Fruit fly (Drosophila melanogaster) whole organism, embryonic: ENCODE results near the gene CG5225.

Experiments used
- Adf1 ChIP-seq: fragments of 200-800 bp; sonication (Bioruptor generic); IDR thresholded peaks from 2 replicates; pipeline ENCODE4 v1.3.6; 2022; ENCODE audit warnings: missing biosample characterization, missing genetic modification characterization
- BEAF-32 ChIP-seq: fragments of 200-800 bp; sonication (Bioruptor generic); optimal IDR thresholded peaks from 3 replicates; lab custom pipeline; 2017; ENCODE audit warnings: missing biosample characterization, missing genetic modification characterization, mild to moderate bottlenecking, moderate library complexity, missing genetic modification reagents
- CG10209 ChIP-seq: fragments of 200-800 bp; sonication (Bioruptor generic); optimal IDR thresholded peaks from 3 replicates; lab custom pipeline; 2017; ENCODE audit warnings: missing biosample characterization, mild to moderate bottlenecking, missing genetic modification characterization, missing genetic modification reagents
- CG10654 ChIP-seq: fragments of 200-800 bp; sonication (Bioruptor generic); optimal IDR thresholded peaks from 2 replicates; lab custom pipeline; 2016; ENCODE audit warnings: missing biosample characterization, missing genetic modification characterization
- CG12744 ChIP-seq: fragments of 200-800 bp; sonication (Bioruptor generic); optimal IDR thresholded peaks from 2 replicates; lab custom pipeline; 2016; ENCODE audit warnings: missing biosample characterization, missing genetic modification characterization
- CG13123 ChIP-seq: fragments of 200-800 bp; sonication (Bioruptor generic); optimal IDR thresholded peaks from 2 replicates; lab custom pipeline; 2016; ENCODE audit warnings: missing biosample characterization, missing genetic modification characterization
- CG13287 ChIP-seq: fragments of 200-800 bp; sonication (Bioruptor generic); IDR thresholded peaks from 2 replicates; pipeline ENCODE4 v1.3.6; 2022; ENCODE audit warnings: missing biosample characterization, missing genetic modification characterization; ENCODE audit not compliant: partially characterized antibody
- CG13296 ChIP-seq: fragments of 200-800 bp; sonication (Bioruptor generic); optimal IDR thresholded peaks from 3 replicates; lab custom pipeline; 2018; ENCODE audit warnings: missing biosample characterization, mild to moderate bottlenecking, missing genetic modification characterization
- CG14667 ChIP-seq: fragments of 200-800 bp; sonication (Bioruptor generic); IDR thresholded peaks from 2 replicates; pipeline ENCODE4 v1.3.6; 2022; ENCODE audit warnings: missing biosample characterization, missing genetic modification characterization
- CG1529 ChIP-seq: fragments of 200-800 bp; sonication (Bioruptor generic); optimal IDR thresholded peaks from 3 replicates; lab custom pipeline; 2018; ENCODE audit warnings: missing biosample characterization, missing genetic modification characterization
- CG16863 ChIP-seq: fragments of 200-800 bp; sonication (Bioruptor generic); optimal IDR thresholded peaks from 3 replicates; lab custom pipeline; 2016; ENCODE audit warnings: missing biosample characterization, missing genetic modification characterization
- CG17612 ChIP-seq: fragments of 200-800 bp; sonication (Bioruptor generic); IDR thresholded peaks from 2 replicates; pipeline ENCODE4 v1.3.6; 2022; ENCODE audit warnings: missing biosample characterization, missing genetic modification characterization
- CG18599 ChIP-seq: fragments of 200-800 bp; sonication (Bioruptor generic); optimal IDR thresholded peaks from 3 replicates; lab custom pipeline; 2017; ENCODE audit warnings: missing biosample characterization, missing genetic modification characterization, mild to moderate bottlenecking, moderate library complexity, missing genetic modification reagents
- CG30431 ChIP-seq: fragments of 200-800 bp; sonication (Bioruptor generic); optimal IDR thresholded peaks from 2 replicates; lab custom pipeline; 2017; ENCODE audit warnings: missing biosample characterization, missing genetic modification characterization
- CG3065 ChIP-seq: fragments of 200-800 bp; sonication (Bioruptor generic); optimal IDR thresholded peaks from 2 replicates; lab custom pipeline; 2016; ENCODE audit warnings: missing biosample characterization, missing genetic modification characterization
- CG34422 ChIP-seq: fragments of 200-800 bp; sonication (Bioruptor generic); IDR thresholded peaks from 3 replicates; pipeline ENCODE4 v1.3.6; 2022; ENCODE audit warnings: missing biosample characterization, missing genetic modification characterization
- CG4360 ChIP-seq: fragments of 200-800 bp; sonication (Bioruptor generic); IDR thresholded peaks from 2 replicates; pipeline ENCODE4 v1.3.6; 2022; ENCODE audit warnings: missing biosample characterization, missing genetic modification characterization
- CG6683 ChIP-seq: fragments of 200-800 bp; sonication (Bioruptor generic); optimal IDR thresholded peaks from 2 replicates; lab custom pipeline; 2017; ENCODE audit warnings: missing biosample characterization, mild to moderate bottlenecking, missing genetic modification characterization, missing genetic modification reagents
- CG6689 ChIP-seq: fragments of 200-800 bp; sonication (Bioruptor generic); IDR thresholded peaks from 2 replicates; pipeline ENCODE4 v1.3.6; 2022; ENCODE audit warnings: missing biosample characterization, missing genetic modification characterization
- CG6854 ChIP-seq: fragments of 200-800 bp; sonication (Bioruptor generic); optimal IDR thresholded peaks from 3 replicates; lab custom pipeline; 2017; ENCODE audit warnings: missing biosample characterization, mild to moderate bottlenecking, missing genetic modification characterization
- CG7928 ChIP-seq: fragments of 200-800 bp; sonication (Bioruptor generic); optimal IDR thresholded peaks from 2 replicates; lab custom pipeline; 2017; ENCODE audit warnings: missing biosample characterization, mild to moderate bottlenecking, missing genetic modification characterization
- CG8478 ChIP-seq: fragments of >200 bp; optimal IDR thresholded peaks from 2 replicates; lab custom pipeline; 2018
- Camta ChIP-seq: fragments of 200-800 bp; sonication (Bioruptor generic); optimal IDR thresholded peaks from 2 replicates; lab custom pipeline; 2016; ENCODE audit warnings: missing biosample characterization, missing genetic modification characterization
- D19B ChIP-seq: fragments of 200-800 bp; sonication (Bioruptor generic); optimal IDR thresholded peaks from 2 replicates; lab custom pipeline; 2017; ENCODE audit warnings: missing biosample characterization, mild to moderate bottlenecking, missing genetic modification characterization
- Dbx ChIP-seq: fragments of 200-800 bp; sonication (Bioruptor generic); IDR thresholded peaks from 3 replicates; pipeline ENCODE4 v1.3.6; 2022; ENCODE audit warnings: missing biosample characterization, missing genetic modification characterization
- E2f2 ChIP-seq: fragments of 200-800 bp; sonication (Bioruptor generic); IDR thresholded peaks from 2 replicates; pipeline ENCODE4 v1.3.6; 2022; ENCODE audit warnings: missing biosample characterization, missing genetic modification characterization
- Elba2 ChIP-seq: fragments of 200-800 bp; sonication (Bioruptor generic); optimal IDR thresholded peaks from 3 replicates; lab custom pipeline; 2016; ENCODE audit warnings: missing biosample characterization, missing genetic modification characterization
- Hr3 ChIP-seq: fragments of 200-800 bp; sonication (Bioruptor generic); optimal IDR thresholded peaks from 3 replicates; lab custom pipeline; 2016; ENCODE audit warnings: missing biosample characterization, missing genetic modification characterization
- Jarid2 ChIP-seq: fragments of 200-800 bp; sonication (Bioruptor generic); optimal IDR thresholded peaks from 3 replicates; lab custom pipeline; 2017; ENCODE audit warnings: mild to moderate bottlenecking, missing biosample characterization, missing genetic modification reagents, missing genetic modification characterization
- NC2α ChIP-seq: fragments of 200-800 bp; sonication (Bioruptor generic); optimal IDR thresholded peaks from 2 replicates; lab custom pipeline; 2016; ENCODE audit warnings: missing biosample characterization, missing genetic modification characterization
- Oli ChIP-seq: fragments of 200-800 bp; sonication (Bioruptor generic); optimal IDR thresholded peaks from 2 replicates; lab custom pipeline; 2018; ENCODE audit warnings: missing biosample characterization, mild to moderate bottlenecking, missing genetic modification characterization, moderate library complexity
- Sox102F ChIP-seq: fragments of 200-800 bp; sonication (Bioruptor generic); optimal IDR thresholded peaks from 2 replicates; lab custom pipeline; 2018; ENCODE audit warnings: missing biosample characterization, mild to moderate bottlenecking, missing genetic modification characterization, moderate library complexity
- Tbp ChIP-seq: fragments of >200 bp; optimal IDR thresholded peaks from 2 replicates; lab custom pipeline; 2018; ENCODE audit warnings: missing biosample characterization, missing genetic modification characterization
- amos ChIP-seq: fragments of 200-800 bp; sonication (Bioruptor generic); IDR thresholded peaks from 2 replicates; pipeline ENCODE4 v1.3.6; 2022; ENCODE audit warnings: missing biosample characterization, missing genetic modification characterization; ENCODE audit not compliant: partially characterized antibody
- corto ChIP-seq: fragments of 200-800 bp; sonication (Bioruptor generic); optimal IDR thresholded peaks from 2 replicates; lab custom pipeline; 2016; ENCODE audit warnings: missing biosample characterization, mild to moderate bottlenecking, missing genetic modification characterization, moderate library complexity
- ems ChIP-seq: fragments of 200-800 bp; sonication (Bioruptor generic); optimal IDR thresholded peaks from 3 replicates; lab custom pipeline; 2016; ENCODE audit warnings: missing biosample characterization, missing genetic modification characterization
- esg ChIP-seq: fragments of 200-800 bp; sonication (Bioruptor generic); conservative IDR thresholded peaks from 2 replicates; pipeline ENCODE4 v1.3.6; 2022; ENCODE audit warnings: missing biosample characterization, missing genetic modification characterization
- eve ChIP-seq, 2 experiments: fragments of >200 bp; optimal IDR thresholded peaks; 2 replicates each; lab custom pipeline; 2017; ENCODE audit warnings: missing biosample characterization in 2 of 2, missing genetic modification characterization in 2 of 2
- fd3F ChIP-seq: fragments of 200-800 bp; sonication (Bioruptor generic); optimal IDR thresholded peaks from 2 replicates; lab custom pipeline; 2018; ENCODE audit warnings: missing biosample characterization, mild to moderate bottlenecking, missing genetic modification characterization, moderate library complexity
- h ChIP-seq: fragments of >200 bp; optimal IDR thresholded peaks from 2 replicates; lab custom pipeline; 2017
- hb ChIP-seq: fragments of 200-800 bp; sonication (Bioruptor generic); IDR thresholded peaks from 3 replicates; pipeline ENCODE4 v1.3.6; 2022; ENCODE audit warnings: missing biosample characterization, missing genetic modification characterization; ENCODE audit not compliant: partially characterized antibody
- jigr1 ChIP-seq: fragments of 200-800 bp; sonication (Bioruptor generic); IDR thresholded peaks from 3 replicates; pipeline ENCODE4 v1.3.6; 2022; ENCODE audit warnings: missing biosample characterization, missing genetic modification characterization
- jumu ChIP-seq: fragments of 200-800 bp; sonication (Bioruptor generic); optimal IDR thresholded peaks from 3 replicates; lab custom pipeline; 2016; ENCODE audit warnings: missing biosample characterization, missing genetic modification characterization
- kay ChIP-seq: fragments of 200-800 bp; sonication (Bioruptor generic); optimal IDR thresholded peaks from 2 replicates; lab custom pipeline; 2016; ENCODE audit warnings: missing biosample characterization, missing genetic modification characterization
- pita ChIP-seq: fragments of 200-800 bp; sonication (Bioruptor generic); optimal IDR thresholded peaks from 2 replicates; lab custom pipeline; 2017; ENCODE audit warnings: missing biosample characterization, mild to moderate bottlenecking, missing genetic modification characterization
- salm ChIP-seq: fragments of 200-800 bp; sonication (Bioruptor generic); optimal IDR thresholded peaks from 2 replicates; lab custom pipeline; 2018; ENCODE audit warnings: missing biosample characterization, mild to moderate bottlenecking, missing genetic modification characterization
- sc ChIP-seq, 3 experiments: fragments of >200 bp in 2 of 3; fragments of 200-800 bp in 1 of 3; sonication (Bioruptor generic) in 1 of 3; optimal IDR thresholded peaks; 2 replicates in 2 of 3; 3 replicates in 1 of 3; lab custom pipeline; 2017; ENCODE audit warnings: mild to moderate bottlenecking in 1 of 3, missing biosample characterization in 1 of 3, missing genetic modification characterization in 1 of 3, missing genetic modification reagents in 1 of 3
- sisA ChIP-seq: fragments of 200-800 bp; sonication (Bioruptor generic); IDR thresholded peaks from 2 replicates; pipeline ENCODE4 v1.3.6; 2022; ENCODE audit warnings: missing biosample characterization, missing genetic modification characterization
- sqz ChIP-seq: fragments of 200-800 bp; sonication (Bioruptor generic); optimal IDR thresholded peaks from 3 replicates; lab custom pipeline; 2018; ENCODE audit warnings: missing biosample characterization, mild to moderate bottlenecking, missing genetic modification characterization
- stwl ChIP-seq: fragments of 200-800 bp; sonication (Bioruptor generic); optimal IDR thresholded peaks from 3 replicates; lab custom pipeline; 2018; ENCODE audit warnings: missing biosample characterization, mild to moderate bottlenecking, missing genetic modification characterization, moderate library complexity
- tx ChIP-seq: fragments of 200-800 bp; sonication (Bioruptor generic); optimal IDR thresholded peaks from 2 replicates; lab custom pipeline; 2016; ENCODE audit warnings: missing biosample characterization, missing genetic modification characterization
- unpg ChIP-seq: fragments of 200-800 bp; sonication (Bioruptor generic); optimal IDR thresholded peaks from 3 replicates; lab custom pipeline; 2018; ENCODE audit warnings: missing biosample characterization, mild to moderate bottlenecking, missing genetic modification characterization, moderate library complexity

CG5225 gene

dm6 chr3R:17079859-17080255, 51.4 kb downstream of the CG5225 start, which contains the start of the genes Keap1 and kuk (continued):
- TF ChIP-seq BEAF-32 (GFP tag; lab: Kevin White, UChicago) (peak; percentile 95), Dbx (GFP tag; lab: Robert Waterston, UW) (peak; percentile 73), sqz (peak; percentile 48), corto (GFP tag; lab: Kevin White, UChicago) (no peak), CG7928 (GFP tag; lab: Kevin White, UChicago) (peak; percentile 43), Tbp (GFP tag; lab: Kevin White, UChicago) (peak; percentile 20), CG6854 (GFP tag; lab: Kevin White, UChicago) (no peak), CG16863 (GFP tag; lab: Kevin White, UChicago) (peak; percentile 23), hb (GFP tag; lab: Robert Waterston, UW) (peak; percentile 59; the same call in 2 of the 3 replicates), D19B (GFP tag; lab: Kevin White, UChicago) (peak; percentile 50), jigr1 (GFP tag; lab: Robert Waterston, UW) (no peak), CG8478 (lab: Kevin White, UChicago) (no peak), CG3065 (peak; percentile 56), Camta (GFP tag; lab: Kevin White, UChicago) (peak; percentile 65), CG13123 (GFP tag; lab: Kevin White, UChicago) (peak; percentile 66), Jarid2 (GFP tag; lab: Kevin White, UChicago) (peak; percentile 16), sisA (GFP tag; lab: Robert Waterston, UW) (peak; percentile 56), tx (GFP tag; lab: Kevin White, UChicago) (peak; percentile 51), Sox102F (peak; percentile 22), ems (GFP tag; lab: Kevin White, UChicago) (peak; percentile 47), Oli (tag; lab: Kevin White, UChicago) (peak; percentile 3), CG10209 (GFP tag; lab: Kevin White, UChicago) (peak; percentile 41), CG34422 (GFP tag; lab: Robert Waterston, UW) (peak; percentile 37; the same call in 2 of the 3 replicates), salm (tag; lab: Kevin White, UChicago) (no peak), CG4360 (GFP tag; lab: Robert Waterston, UW) (no peak), CG1529 (no peak), jumu (GFP tag; lab: Kevin White, UChicago) (peak; percentile 21), CG10654 (GFP tag; lab: Kevin White, UChicago) (peak; percentile 43), CG30431 (GFP tag; lab: Kevin White, UChicago) (no peak), CG6683 (no peak), CG17612 (GFP tag; lab: Robert Waterston, UW) (no peak), Elba2 (GFP tag; lab: Kevin White, UChicago) (no peak), CG13296 (GFP tag; lab: Kevin White, UChicago) (no peak), eve (GFP tag; optimal IDR thresholded peaks at IDR 0.05; lab: Kevin White, UChicago) (no peak), sc (optimal IDR thresholded peaks at IDR 0.05; lab: Kevin White, UChicago) (no peak), sc (GFP tag; optimal IDR thresholded peaks at IDR 0.05; lab: Kevin White, UChicago) (no peak), amos (GFP tag; lab: Robert Waterston, UW) (peak; percentile 84), E2f2 (peak; percentile 64), esg (GFP tag; lab: Robert Waterston, UW) (no peak), Adf1 (no peak), CG13287 (GFP tag; lab: Robert Waterston, UW) (peak; percentile 91), CG12744 (peak; percentile 49), kay (no peak), fd3F (GFP tag; lab: Kevin White, UChicago) (peak; percentile 37), CG14667 (GFP tag; lab: Robert Waterston, UW) (no peak), Hr3 (GFP tag; lab: Kevin White, UChicago) (peak; percentile 64), NC2α (GFP tag; lab: Kevin White, UChicago) (peak; percentile 35), CG6689 (GFP tag; lab: Robert Waterston, UW) (no peak), unpg (GFP tag; lab: Kevin White, UChicago) (peak; percentile 26), CG18599 (GFP tag; lab: Kevin White, UChicago) (peak; percentile 43), h (lab: Kevin White, UChicago) (no peak), pita (GFP tag; lab: Kevin White, UChicago) (peak; percentile 86), stwl (peak; percentile 70)
